Worm (Caenorhabditis elegans): Measurements from ENCODE around the gene cest-8.

ce11 chrX:12177521-12177920 is 41.9 kb upstream of the cest-8 start:
- TF ChIP-seq nhr-11 (tag; optimal IDR thresholded peaks at IDR 0.05), result no peak
- no peak for TF ChIP-seq nhr-237 (tag; optimal IDR thresholded peaks at IDR 0.05)
- no peak for TF ChIP-seq blmp-1 (tag; optimal IDR thresholded peaks at IDR 0.05; ENCODE audit: insufficient read depth)
- TF ChIP-seq R02D3.7 (tag; optimal IDR thresholded peaks at IDR 0.05), result no peak
- no peak for TF ChIP-seq ama-1 (optimal IDR thresholded peaks at IDR 0.05)
- no peak for TF ChIP-seq skn-1 (tag; optimal IDR thresholded peaks at IDR 0.05)
- no peak for TF ChIP-seq C34F6.9 (tag; optimal IDR thresholded peaks at IDR 0.05)
- no peak for TF ChIP-seq nhr-10 (tag; optimal IDR thresholded peaks at IDR 0.05)
- no peak for TF ChIP-seq nhr-12 (tag; optimal IDR thresholded peaks at IDR 0.05)
- TF ChIP-seq elt-3 (tag; optimal IDR thresholded peaks at IDR 0.05), result no peak
- no peak for TF ChIP-seq fos-1 (tag; optimal IDR thresholded peaks at IDR 0.05)

Data from whole organism, L2 larva.